Worm (Caenorhabditis elegans) whole organism, late embryonic: ENCODE results near the gene D2096.6.
"Not testable (repeated sequence)": the region's sequence is repeated elsewhere in the genome, so short reads cannot be mapped to it uniquely, and the experiment has no call there.

ENCODE experiments used
- F13H6.1 ChIP-seq: sonication (generic microtip); optimal IDR thresholded peaks from 2 replicates; lab custom pipeline; 2016; ENCODE audit warnings: missing genetic modification characterization, missing compliant biosample characterization
- K02D7.2 ChIP-seq: sonication (generic microtip); optimal IDR thresholded peaks from 2 replicates; lab custom pipeline; 2017; ENCODE audit warnings: mild to moderate bottlenecking, missing genetic modification characterization, missing compliant biosample characterization
- K09A11.1 ChIP-seq: sonication (generic microtip); optimal IDR thresholded peaks from 2 replicates; lab custom pipeline; 2017; ENCODE audit warnings: antibody characterized with exemption, mild to moderate bottlenecking, missing genetic modification characterization, missing compliant biosample characterization; ENCODE audit not compliant: insufficient read depth
- T23F11.4 ChIP-seq: fragments of 200-800 bp; sonication (Bioruptor generic); optimal IDR thresholded peaks from 2 replicates; lab custom pipeline; 2018; ENCODE audit warnings: mild to moderate bottlenecking, missing genetic modification characterization, missing compliant biosample characterization
- Y22D7AL.16 ChIP-seq: sonication (generic microtip); optimal IDR thresholded peaks from 2 replicates; lab custom pipeline; 2016; ENCODE audit warnings: missing genetic modification characterization, missing compliant biosample characterization
- ceh-14 ChIP-seq: sonication (generic microtip); optimal IDR thresholded peaks from 2 replicates; lab custom pipeline; 2016; ENCODE audit warnings: missing genotype, missing genetic modification characterization, missing compliant biosample characterization
- ceh-22 ChIP-seq: sonication (generic microtip); optimal IDR thresholded peaks from 2 replicates; lab custom pipeline; 2017; ENCODE audit warnings: missing biosample characterization, missing genetic modification characterization
- ceh-30 ChIP-seq: fragments of 150-350 bp; optimal IDR thresholded peaks from 2 replicates; lab custom pipeline; 2014; ENCODE audit warnings: missing biosample characterization, missing genetic modification characterization
- ceh-45 ChIP-seq: fragments of 200-800 bp; sonication (Bioruptor generic); IDR thresholded peaks from 2 replicates; pipeline ENCODE4 v1.3.6; 2022; ENCODE audit warnings: missing genetic modification reagents, missing genetic modification characterization, missing compliant biosample characterization
- ceh-6 ChIP-seq: fragments of 200-800 bp; sonication (Bioruptor generic); optimal IDR thresholded peaks from 2 replicates; lab custom pipeline; 2018; ENCODE audit warnings: mild to moderate bottlenecking, missing genetic modification characterization, missing compliant biosample characterization
- dve-1 ChIP-seq: sonication (generic microtip); optimal IDR thresholded peaks from 2 replicates; lab custom pipeline; 2017; ENCODE audit warnings: antibody characterized with exemption, mild to moderate bottlenecking, missing genetic modification characterization, missing compliant biosample characterization
- elt-4 ChIP-seq: sonication (generic microtip); optimal IDR thresholded peaks from 2 replicates; lab custom pipeline; 2016; ENCODE audit warnings: missing genetic modification characterization, missing compliant biosample characterization
- ets-4 ChIP-seq: sonication (generic microtip); optimal IDR thresholded peaks from 2 replicates; lab custom pipeline; 2016; ENCODE audit warnings: missing genetic modification characterization, missing compliant biosample characterization
- fkh-10 ChIP-seq: fragments of 150-350 bp; optimal IDR thresholded peaks from 2 replicates; lab custom pipeline; 2014; ENCODE audit warnings: missing biosample characterization, missing genetic modification reagents, missing genetic modification characterization
- fkh-6 ChIP-seq: sonication (generic microtip); optimal IDR thresholded peaks from 2 replicates; lab custom pipeline; 2016; ENCODE audit warnings: missing genetic modification characterization, missing compliant biosample characterization
- gmeb-2 ChIP-seq: sonication (generic microtip); optimal IDR thresholded peaks from 2 replicates; lab custom pipeline; 2016; ENCODE audit warnings: missing genetic modification characterization, inconsistent platforms, missing compliant biosample characterization
- hlh-30 ChIP-seq: sonication (generic microtip); optimal IDR thresholded peaks from 2 replicates; lab custom pipeline; 2017; ENCODE audit warnings: antibody characterized with exemption, missing genetic modification characterization, missing compliant biosample characterization; ENCODE audit not compliant: insufficient read depth
- nfya-1 ChIP-seq: sonication (generic microtip); optimal IDR thresholded peaks from 2 replicates; lab custom pipeline; 2017; ENCODE audit warnings: missing genetic modification characterization, mild to moderate bottlenecking, missing compliant biosample characterization, antibody characterized with exemption, moderate library complexity
- pag-3 ChIP-seq: sonication (generic microtip); optimal IDR thresholded peaks from 2 replicates; lab custom pipeline; 2016; ENCODE audit warnings: missing compliant biosample characterization, missing genetic modification characterization, borderline replicate concordance
- pha-2 ChIP-seq: sonication (generic microtip); optimal IDR thresholded peaks from 2 replicates; lab custom pipeline; 2017; ENCODE audit warnings: mild to moderate bottlenecking, missing genetic modification characterization, missing compliant biosample characterization
- pros-1 ChIP-seq: fragments of 150-350 bp; optimal IDR thresholded peaks from 2 replicates; lab custom pipeline; 2014; ENCODE audit warnings: missing biosample characterization, missing genetic modification reagents, missing genetic modification characterization
- ref-2 ChIP-seq: sonication (generic microtip); optimal IDR thresholded peaks from 2 replicates; lab custom pipeline; 2016; ENCODE audit warnings: missing genetic modification characterization, missing compliant biosample characterization
- rnt-1 ChIP-seq: sonication (generic microtip); optimal IDR thresholded peaks from 2 replicates; lab custom pipeline; 2016; ENCODE audit warnings: missing genetic modification characterization, missing compliant biosample characterization
- sox-2 ChIP-seq: fragments of 200-800 bp; sonication (Bioruptor generic); IDR thresholded peaks from 2 replicates; pipeline ENCODE4 v1.3.6; 2022; ENCODE audit warnings: missing genetic modification reagents, missing genetic modification characterization, missing compliant biosample characterization
- syd-9 ChIP-seq: sonication (generic microtip); optimal IDR thresholded peaks from 2 replicates; lab custom pipeline; 2016; ENCODE audit warnings: mild to moderate bottlenecking, missing genetic modification characterization, moderate library complexity, missing compliant biosample characterization
- tbx-2 ChIP-seq: sonication (generic microtip); optimal IDR thresholded peaks from 2 replicates; lab custom pipeline; 2016; ENCODE audit warnings: missing genetic modification characterization, missing compliant biosample characterization
- tbx-7 ChIP-seq: sonication (generic microtip); optimal IDR thresholded peaks from 2 replicates; lab custom pipeline; 2016; ENCODE audit warnings: missing genotype, missing genetic modification characterization, missing compliant biosample characterization
- unc-3 ChIP-seq, 2 experiments: fragments of 200-800 bp in 1 of 2; sonication (Bioruptor generic) in 1 of 2; sonication (generic microtip) in 1 of 2; conservative IDR thresholded peaks in 1 of 2; optimal IDR thresholded peaks in 1 of 2; 2 replicates each; pipeline versions ENCODE4 v1.3.6 to Lab custom; 2016 to 2022; ENCODE audit warnings: missing compliant biosample characterization in 2 of 2, missing genetic modification characterization in 2 of 2, missing genetic modification reagents in 1 of 2
- unc-42 ChIP-seq: sonication (generic microtip); optimal IDR thresholded peaks from 2 replicates; lab custom pipeline; 2016; ENCODE audit warnings: missing genotype, missing genetic modification characterization, missing compliant biosample characterization
- zip-5 ChIP-seq: sonication (generic microtip); optimal IDR thresholded peaks from 2 replicates; lab custom pipeline; 2016; ENCODE audit warnings: missing genetic modification characterization, missing compliant biosample characterization
- ztf-16 ChIP-seq: sonication (generic microtip); optimal IDR thresholded peaks from 2 replicates; lab custom pipeline; 2017; ENCODE audit warnings: missing genetic modification characterization, missing compliant biosample characterization

The D2096.6 gene

ce11 chrIV:8359716-8360407, 9.2 kb downstream of the D2096.6 start, which contains the start of gene D2096.5:
D2096.5 (minus strand) TSS chrIV:8359766.
- no peak for TF ChIP-seq ets-4
- peak; percentile 88 for TF ChIP-seq unc-42 (tag; lab: Kevin White, UChicago)
- no peak for TF ChIP-seq tbx-2
- no peak for TF ChIP-seq unc-3 (GFP tag; conservative IDR thresholded peaks at IDR 0.05; lab: Robert Waterston, UW)
- no peak for TF ChIP-seq unc-3 (tag; optimal IDR thresholded peaks at IDR 0.05; lab: Kevin White, UChicago)
- TF ChIP-seq zip-5 (tag; lab: Kevin White, UChicago), result no peak
- TF ChIP-seq gmeb-2 (tag; lab: Kevin White, UChicago), result no peak
- TF ChIP-seq Y22D7AL.16 (tag; lab: Kevin White, UChicago), result no peak
- TF ChIP-seq ztf-16 (tag; lab: Kevin White, UChicago), result no peak
- TF ChIP-seq K09A11.1 (tag; lab: Kevin White, UChicago), result no peak
- TF ChIP-seq sox-2 (GFP tag; lab: Robert Waterston, UW), result peak; percentile 27; the same call in 1 of the 2 replicates
- TF ChIP-seq ceh-14, result peak; percentile 61
- TF ChIP-seq ceh-45 (GFP tag; lab: Robert Waterston, UW), result no peak
- TF ChIP-seq F13H6.1 (tag; lab: Kevin White, UChicago), result no peak
- no peak for TF ChIP-seq ceh-30 (tag; lab: Kevin White, UChicago)
- TF ChIP-seq syd-9 (tag; lab: Kevin White, UChicago), result no peak
- no peak for TF ChIP-seq ceh-22 (tag; lab: Kevin White, UChicago)
- TF ChIP-seq hlh-30 (tag; lab: Kevin White, UChicago), result no peak

DNA sequence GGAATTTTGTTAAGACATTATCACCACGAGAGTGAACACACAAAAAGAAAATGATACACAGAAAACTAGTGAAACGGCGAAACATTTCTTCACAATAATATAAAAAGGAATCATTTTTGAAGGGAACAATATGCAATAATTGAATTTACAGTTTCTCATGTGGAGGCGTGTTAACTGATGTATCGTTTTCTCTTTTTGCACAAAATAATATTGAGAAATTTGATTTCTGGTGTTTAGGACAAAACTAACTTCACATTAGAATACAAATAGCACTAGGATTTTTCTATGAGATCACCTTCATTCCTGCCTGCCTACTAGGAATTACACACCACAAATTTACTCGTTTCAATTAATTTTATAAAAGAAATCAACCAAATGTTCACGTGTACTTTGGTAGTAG, 10.5 kb downstream of the D2096.6 start, which contains the start of gene D2096.13:
Gene D2096.13 (minus strand): TSS at position 101 of the 400 bp plus-strand sequence.
- no peak for TF ChIP-seq nfya-1 (tag; lab: Kevin White, UChicago)
- no peak for TF ChIP-seq ceh-30 (tag; lab: Kevin White, UChicago)
- TF ChIP-seq zip-5 (tag; lab: Kevin White, UChicago), result no peak
- no peak for TF ChIP-seq T23F11.4 (GFP tag; lab: Kevin White, UChicago)
- no peak for TF ChIP-seq syd-9 (tag; lab: Kevin White, UChicago)
- TF ChIP-seq ceh-6 (GFP tag; lab: Kevin White, UChicago), result no peak
- TF ChIP-seq ets-4, result no peak
- TF ChIP-seq tbx-7 (tag; lab: Kevin White, UChicago), result no peak
- no peak for TF ChIP-seq dve-1
- no peak for TF ChIP-seq tbx-2
- TF ChIP-seq pha-2 (tag; lab: Kevin White, UChicago), result no peak
- TF ChIP-seq ref-2 (tag; lab: Kevin White, UChicago), result no peak

DNA sequence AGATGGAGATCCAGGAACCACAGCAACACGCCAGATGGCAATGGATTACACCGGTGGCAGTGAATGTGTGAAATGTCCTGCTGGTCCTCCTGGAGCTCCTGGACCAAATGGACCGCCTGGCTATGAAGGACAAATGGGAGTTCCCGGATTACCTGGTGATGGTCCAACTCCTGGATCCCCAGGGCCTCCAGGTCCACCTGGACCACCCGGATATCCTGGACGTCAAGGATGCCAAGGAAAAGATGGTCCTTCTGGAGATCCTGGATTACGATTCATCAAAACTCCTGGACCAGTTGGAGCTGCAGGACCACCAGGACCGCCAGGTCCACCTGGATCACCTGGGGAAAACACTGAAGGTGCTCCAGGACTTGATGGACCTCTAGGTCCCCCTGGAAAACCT, 11.7 kb downstream of the D2096.6 start:
- TF ChIP-seq elt-4 (tag; lab: Kevin White, UChicago) (peak; percentile 64), fkh-6 (no peak)

DNA sequence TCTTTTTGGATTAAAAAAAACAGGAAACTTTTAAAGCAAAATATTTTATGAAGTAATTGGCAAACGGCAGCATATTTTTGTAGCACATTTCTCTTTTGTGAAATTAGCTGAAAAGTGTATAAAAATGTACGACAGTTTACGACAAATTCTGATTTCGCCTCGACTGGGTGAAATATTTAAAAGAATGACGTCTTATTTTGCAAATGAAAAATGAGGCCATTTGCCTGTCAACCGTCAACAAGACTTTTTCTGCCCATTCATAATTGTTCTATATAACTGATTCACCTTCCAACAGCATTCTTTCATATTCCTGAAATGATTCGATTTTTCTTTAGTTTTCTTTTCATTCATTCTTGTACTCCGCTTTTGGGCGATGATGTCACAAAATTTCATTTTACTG, 13.4 kb downstream of the D2096.6 start, which contains the start of the genes F17E9.2 and col-116:
Gene F17E9.2 (plus strand): TSS at position 301 of the 400 bp plus-strand sequence.
Gene col-116 (plus strand): TSS at position 315 of the 400 bp plus-strand sequence.
- TF ChIP-seq pag-3 (tag; lab: Kevin White, UChicago), result no peak

DNA sequence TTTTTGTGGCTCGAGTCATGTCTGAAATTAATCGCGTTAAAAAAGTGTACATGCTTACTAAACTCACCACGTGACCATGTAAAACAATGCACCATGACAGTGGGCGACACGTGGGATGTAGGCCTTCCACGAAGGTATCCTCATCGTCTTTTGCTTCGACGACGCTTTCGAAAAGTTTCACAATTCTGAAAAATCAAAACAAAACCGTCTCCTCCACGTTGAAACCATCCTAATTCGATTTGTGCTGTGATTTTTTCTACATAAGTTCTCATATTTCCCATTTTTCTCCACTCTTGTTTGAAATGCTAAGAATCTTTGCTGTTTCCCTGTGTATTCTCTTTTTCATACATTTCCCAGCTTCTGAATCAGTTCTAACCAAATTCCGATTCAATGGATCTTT, 14.5 kb downstream of the D2096.6 start, which contains the start of gene F17E9.3:
Gene F17E9.3 (plus strand): TSS at position 301 of the 400 bp plus-strand sequence.
- TF ChIP-seq pros-1 (no peak), ref-2 (tag; lab: Kevin White, UChicago) (no peak), K02D7.2 (tag; lab: Kevin White, UChicago) (no peak)

DNA sequence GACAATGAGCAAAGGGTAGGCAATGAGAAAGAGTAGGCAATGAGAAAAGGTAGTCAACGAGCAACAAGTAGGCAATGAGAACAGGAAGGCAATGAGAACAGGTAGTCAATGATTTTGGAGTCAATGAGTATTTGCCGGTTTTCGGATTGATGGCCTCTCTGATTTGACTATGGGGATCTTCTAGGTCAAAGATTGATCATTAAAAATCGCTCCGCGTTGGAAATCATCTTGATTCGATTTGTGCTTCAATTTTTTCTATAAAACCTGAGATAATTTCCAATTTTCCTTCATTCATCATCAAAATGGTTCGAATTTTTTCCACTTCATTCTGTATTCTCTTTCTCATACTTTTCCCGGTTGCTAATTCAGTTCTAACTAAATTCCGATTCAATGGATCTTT, 17.0 kb downstream of the D2096.6 start, which contains the start of gene F17E9.16:
Gene F17E9.16 (plus strand): TSS at position 301 of the 400 bp plus-strand sequence.
- not testable (repeated sequence) for TF ChIP-seq ets-4; fkh-10 (GFP tag; lab: Kevin White, UChicago); rnt-1
